Fruit fly (Drosophila melanogaster) whole organism, pupa: ENCODE measurements around the gene CG18547.

ENCODE experiments used
- CG13204 ChIP-seq: fragments of 200-800 bp; sonication (Bioruptor generic); optimal IDR thresholded peaks from 2 replicates; lab custom pipeline; 2018; ENCODE audit warnings: missing biosample characterization, mild to moderate bottlenecking, missing genetic modification characterization, moderate library complexity
- CG15710 ChIP-seq: fragments of 200-800 bp; sonication (Bioruptor generic); optimal IDR thresholded peaks from 2 replicates; lab custom pipeline; 2018; ENCODE audit warnings: missing biosample characterization, mild to moderate bottlenecking, missing genetic modification characterization, moderate library complexity
- CG8159 ChIP-seq: fragments of 200-800 bp; sonication (Bioruptor generic); optimal IDR thresholded peaks from 3 replicates; lab custom pipeline; 2018; ENCODE audit warnings: missing biosample characterization, mild to moderate bottlenecking, missing genetic modification characterization, moderate library complexity

DNA sequence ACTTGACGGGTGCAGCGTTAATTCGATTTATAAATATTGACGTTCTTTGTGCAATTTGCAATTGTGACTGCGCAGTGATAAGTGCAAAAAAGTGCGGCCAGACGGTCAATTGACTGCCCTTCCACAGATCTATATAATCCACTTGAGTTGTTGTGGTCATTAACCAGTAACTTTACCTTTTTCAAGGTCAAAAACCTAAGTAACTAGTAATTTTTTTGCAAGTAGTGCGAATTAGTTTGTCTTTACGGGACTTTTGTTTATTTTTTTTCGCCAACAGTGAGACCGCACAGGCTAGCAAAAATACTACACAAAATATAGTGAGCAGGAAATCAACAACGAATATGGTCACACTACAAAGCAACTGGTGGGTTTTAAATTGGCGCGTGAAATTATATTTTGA, 5.6 kb downstream of the CG18547 start, which contains the start of gene Tango9:
- TF ChIP-seq CG13204 (GFP tag; lab: Kevin White, UChicago) (no peak), CG8159 (tag; lab: Kevin White, UChicago) (peak; percentile 45), CG15710 (peak; percentile 5)
